Fruit fly (Drosophila melanogaster): ENCODE results near the gene PolG1.

PolG1 gene

dm6 chr2L:13838647-13839390 is 11.2 kb upstream of the PolG1 start (continued):
- TF ChIP-seq insv (GFP tag; optimal IDR thresholded peaks at IDR 0.05) (no peak), Xbp1 (GFP tag; optimal IDR thresholded peaks at IDR 0.05) (peak; percentile 2), CG3847 (GFP tag; IDR thresholded peaks at IDR 0.05) (no peak), sim (GFP tag; IDR thresholded peaks at IDR 0.05) (0 out of 2 replicates have a peak, but pooled peaks have one; percentile 35), zf30C (GFP tag; optimal IDR thresholded peaks at IDR 0.05) (no peak), caup (GFP tag; optimal IDR thresholded peaks at IDR 0.05; ENCODE audit: severe bottlenecking) (no peak), CG32767 (GFP tag; IDR thresholded peaks at IDR 0.05) (no peak), bigmax (GFP tag; optimal IDR thresholded peaks at IDR 0.05) (no peak), sima (GFP tag; optimal IDR thresholded peaks at IDR 0.05) (no peak), Dll (GFP tag; IDR thresholded peaks at IDR 0.05; ENCODE audit: partially characterized antibody) (no peak), YL-1 (GFP tag; optimal IDR thresholded peaks at IDR 0.05) (no peak), cato (GFP tag; optimal IDR thresholded peaks at IDR 0.05; ENCODE audit: borderline replicate concordance) (no peak), stc (GFP tag; IDR thresholded peaks at IDR 0.05) (0 out of 2 replicates have a peak, but pooled peaks have one; percentile 18), CG43689 (GFP tag; IDR thresholded peaks at IDR 0.05) (no peak), gsb (GFP tag; IDR thresholded peaks at IDR 0.05) (no peak), pita (GFP tag; optimal IDR thresholded peaks at IDR 0.05) (no peak), CG12299 (tag; optimal IDR thresholded peaks at IDR 0.05) (no peak), Scr (GFP tag; IDR thresholded peaks at IDR 0.05; ENCODE audit: partially characterized antibody) (no peak), so (GFP tag; IDR thresholded peaks at IDR 0.05) (no peak), CG7745 (tag; optimal IDR thresholded peaks at IDR 0.05) (no peak), NC2α (GFP tag; optimal IDR thresholded peaks at IDR 0.05) (peak; percentile 5), CG15073 (GFP tag; optimal IDR thresholded peaks at IDR 0.05) (no peak), Med (GFP tag) (peak; percentile 77), fd96Cb (tag; optimal IDR thresholded peaks at IDR 0.05) (no peak), lmd (GFP tag; IDR thresholded peaks at IDR 0.05) (no peak), Gug (GFP tag; IDR thresholded peaks at IDR 0.05) (peak; percentile 22; the same call in 1 of the 4 replicates), CG8924 (tag; optimal IDR thresholded peaks at IDR 0.05) (no peak), HLH54F (GFP tag; optimal IDR thresholded peaks at IDR 0.05) (no peak), HLHmδ (GFP tag; optimal IDR thresholded peaks at IDR 0.05) (peak; percentile 33), CG12071 (GFP tag; optimal IDR thresholded peaks at IDR 0.05) (peak; percentile 5), sr (GFP tag; IDR thresholded peaks at IDR 0.05) (0 out of 3 replicates have a peak, but pooled peaks have one; percentile 20), CG10274 (GFP tag; optimal IDR thresholded peaks at IDR 0.05) (no peak), B-H1 (GFP tag; IDR thresholded peaks at IDR 0.05) (no peak), CG11398 (GFP tag; optimal IDR thresholded peaks at IDR 0.05) (peak; percentile 40), CG13287 (GFP tag; IDR thresholded peaks at IDR 0.05; ENCODE audit: partially characterized antibody) (no peak), CG4328 (GFP tag; optimal IDR thresholded peaks at IDR 0.05) (no peak), Meics (GFP tag; optimal IDR thresholded peaks at IDR 0.05) (peak; percentile 50), CG6765 (GFP tag; optimal IDR thresholded peaks at IDR 0.05) (no peak), Tbp (GFP tag; optimal IDR thresholded peaks at IDR 0.05) (no peak), wor (GFP tag; IDR thresholded peaks at IDR 0.05) (no peak), NfI (GFP tag; optimal IDR thresholded peaks at IDR 0.05) (no peak), CG10321 (GFP tag; IDR thresholded peaks at IDR 0.05) (no peak), CG16779 (GFP tag; IDR thresholded peaks at IDR 0.05) (no peak), CG8359 (GFP tag; optimal IDR thresholded peaks at IDR 0.05; ENCODE audit: borderline replicate concordance) (no peak), CG2129 (GFP tag; IDR thresholded peaks at IDR 0.05; ENCODE audit: partially characterized antibody) (no peak), odd (GFP tag; optimal IDR thresholded peaks at IDR 0.05) (no peak), ro (GFP tag; IDR thresholded peaks at IDR 0.05) (no peak), CG6791 (GFP tag; IDR thresholded peaks at IDR 0.05; ENCODE audit: partially characterized antibody) (no peak), CG6689 (GFP tag; IDR thresholded peaks at IDR 0.05) (no peak), CG18619 (GFP tag; optimal IDR thresholded peaks at IDR 0.05) (peak; percentile 34)

Data from whole organism, embryonic.